Worm (Caenorhabditis elegans) whole organism, early embryonic: Measurements from ENCODE around the gene oac-3.

Source experiments
- B0310.2 ChIP-seq: sonication (generic microtip); optimal IDR thresholded peaks from 2 replicates; lab custom pipeline; 2016; ENCODE audit warnings: mild to moderate bottlenecking, missing genetic modification characterization, missing compliant biosample characterization
- ama-1 ChIP-seq: fragments of 150-350 bp; optimal IDR thresholded peaks from 2 replicates; lab custom pipeline; 2014
- pes-1 ChIP-seq: fragments of 200-800 bp; sonication (Bioruptor generic); IDR thresholded peaks from 2 replicates; pipeline ENCODE4 v1.3.6; 2022; ENCODE audit warnings: missing genetic modification reagents, missing genetic modification characterization, missing compliant biosample characterization
- scrt-1 ChIP-seq: fragments of 200-800 bp; sonication (Bioruptor generic); IDR thresholded peaks from 2 replicates; pipeline ENCODE4 v1.3.6; 2022; ENCODE audit warnings: missing genetic modification characterization, missing compliant biosample characterization
- tra-4 ChIP-seq: sonication (generic microtip); optimal IDR thresholded peaks from 2 replicates; lab custom pipeline; 2017; ENCODE audit warnings: missing genetic modification characterization, missing compliant biosample characterization

DNA sequence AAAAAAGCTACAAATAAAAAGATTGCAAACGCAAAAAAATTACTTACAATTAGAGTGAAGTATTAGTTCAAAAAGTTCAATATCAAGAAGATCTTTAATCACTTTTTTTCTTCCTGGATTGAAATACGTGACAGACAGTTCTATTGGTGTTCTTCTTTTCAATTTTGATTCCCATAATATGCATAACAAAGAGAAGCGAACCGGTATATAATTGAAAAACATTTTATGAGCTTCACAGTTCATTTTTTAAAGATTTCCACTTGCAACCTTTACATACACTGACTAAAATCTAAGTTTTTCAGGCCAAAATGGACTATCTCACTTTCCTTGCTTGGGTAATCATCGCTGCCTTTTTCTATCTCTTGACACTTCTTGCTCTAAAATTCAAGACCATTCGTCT is 22.8 kb upstream of the oac-3 start, which contains the start of gene T22G5.1:
- TF ChIP-seq ama-1 (lab: Kevin White, UChicago) (no peak), tra-4 (tag; lab: Kevin White, UChicago) (no peak), B0310.2 (tag; lab: Kevin White, UChicago) (no peak), pes-1 (GFP tag; lab: Robert Waterston, UW) (no peak), scrt-1 (GFP tag; lab: Robert Waterston, UW) (no peak)
